Fruit fly (Drosophila melanogaster): Measurements from ENCODE around the gene CG7840.

CG7840 gene

dm6 chr2L:8276287-8276686 is 29.1 kb upstream of the CG7840 start (continued):
- TF ChIP-seq CG13296 (GFP tag; optimal IDR thresholded peaks at IDR 0.05), result no peak
- no peak for TF ChIP-seq D19B (GFP tag; optimal IDR thresholded peaks at IDR 0.05)
- no peak for TF ChIP-seq CG4617 (GFP tag; optimal IDR thresholded peaks at IDR 0.05; ENCODE audit: borderline replicate concordance)
- no peak for TF ChIP-seq Dref (GFP tag; IDR thresholded peaks at IDR 0.05)
- TF ChIP-seq dan (GFP tag; IDR thresholded peaks at IDR 0.05), result no peak
- TF ChIP-seq CG8388 (GFP tag; optimal IDR thresholded peaks at IDR 0.05), result no peak
- TF ChIP-seq tll (GFP tag; optimal IDR thresholded peaks at IDR 0.05), result peak in 1 of 2 experiments; percentile 98
- TF ChIP-seq kni (GFP tag; optimal IDR thresholded peaks at IDR 0.05), result peak; percentile 72
- no peak for TF ChIP-seq row (GFP tag; IDR thresholded peaks at IDR 0.05)
- no peak for TF ChIP-seq kay (GFP tag; optimal IDR thresholded peaks at IDR 0.05)
- no peak for TF ChIP-seq CG31388 (GFP tag; optimal IDR thresholded peaks at IDR 0.05)
- no peak for TF ChIP-seq CG10565 (GFP tag; optimal IDR thresholded peaks at IDR 0.05)
- no peak for TF ChIP-seq CG13775 (GFP tag; optimal IDR thresholded peaks at IDR 0.05)
- no peak for TF ChIP-seq bigmax (GFP tag; optimal IDR thresholded peaks at IDR 0.05)
- no peak for TF ChIP-seq CG10979 (tag; optimal IDR thresholded peaks at IDR 0.05)
- TF ChIP-seq CG3163 (GFP tag; optimal IDR thresholded peaks at IDR 0.05), result no peak
- TF ChIP-seq hkb (optimal IDR thresholded peaks at IDR 0.05), result no peak
- TF ChIP-seq hkb (GFP tag; IDR thresholded peaks at IDR 0.05), result no peak
- no peak for TF ChIP-seq Max (GFP tag; optimal IDR thresholded peaks at IDR 0.05)
- TF ChIP-seq CG9817 (tag; optimal IDR thresholded peaks at IDR 0.05), result no peak
- TF ChIP-seq CG6765 (GFP tag; optimal IDR thresholded peaks at IDR 0.05), result no peak
- TF ChIP-seq CG9609 (GFP tag; optimal IDR thresholded peaks at IDR 0.05), result no peak
- no peak for TF ChIP-seq sqz (GFP tag; optimal IDR thresholded peaks at IDR 0.05)
- no peak for TF ChIP-seq CG17802 (tag; optimal IDR thresholded peaks at IDR 0.05)
- peak; percentile 45 for TF ChIP-seq CG1233 (GFP tag; optimal IDR thresholded peaks at IDR 0.05)
- no peak for TF ChIP-seq ttk (GFP tag; IDR thresholded peaks at IDR 0.05)
- TF ChIP-seq chn (GFP tag; optimal IDR thresholded peaks at IDR 0.05), result no peak
- TF ChIP-seq CG8290 (GFP tag; optimal IDR thresholded peaks at IDR 0.05), result no peak
- TF ChIP-seq CG8290 (tag; optimal IDR thresholded peaks at IDR 0.05), result peak in 1 of 2 experiments; percentile 21
- peak; percentile 11 for TF ChIP-seq Nf-YB (GFP tag; optimal IDR thresholded peaks at IDR 0.05)
- TF ChIP-seq Opbp (GFP tag; IDR thresholded peaks at IDR 0.05; ENCODE audit: partially characterized antibody), result no peak
- TF ChIP-seq CG15479 (GFP tag; optimal IDR thresholded peaks at IDR 0.05), result peak; percentile 92
- TF ChIP-seq Hr78 (GFP tag; optimal IDR thresholded peaks at IDR 0.05), result no peak
- TF ChIP-seq slp2 (GFP tag; optimal IDR thresholded peaks at IDR 0.05), result no peak
- TF ChIP-seq CG16863 (GFP tag; optimal IDR thresholded peaks at IDR 0.05), result no peak
- no peak for TF ChIP-seq sob (GFP tag; IDR thresholded peaks at IDR 0.05)
- no peak for TF ChIP-seq CoRest (tag; optimal IDR thresholded peaks at IDR 0.05)
- TF ChIP-seq BtbVII (GFP tag; optimal IDR thresholded peaks at IDR 0.05), result no peak
- TF ChIP-seq CG4404 (GFP tag; IDR thresholded peaks at IDR 0.05), result no peak
- no peak for TF ChIP-seq Oli (tag; optimal IDR thresholded peaks at IDR 0.05)
- TF ChIP-seq yki (optimal IDR thresholded peaks at IDR 0.05), result no peak
- no peak for TF ChIP-seq pita (GFP tag; optimal IDR thresholded peaks at IDR 0.05)

dm6 chr2L:8276880-8277279 is 28.5 kb upstream of the CG7840 start:
- no peak for TF ChIP-seq Mad (GFP tag; optimal IDR thresholded peaks at IDR 0.05)
- TF ChIP-seq ara (GFP tag; IDR thresholded peaks at IDR 0.05), result no peak
- TF ChIP-seq dmrt99B (tag; optimal IDR thresholded peaks at IDR 0.05), result no peak
- no peak for TF ChIP-seq gcm2 (GFP tag; optimal IDR thresholded peaks at IDR 0.05)
- TF ChIP-seq Dek (tag; optimal IDR thresholded peaks at IDR 0.05), result no peak
- no peak for TF ChIP-seq H2.0 (GFP tag; IDR thresholded peaks at IDR 0.05)
- TF ChIP-seq NK7.1 (GFP tag; optimal IDR thresholded peaks at IDR 0.05), result no peak
- no peak for TF ChIP-seq CG32772 (GFP tag; IDR thresholded peaks at IDR 0.05)
- TF ChIP-seq psq (GFP tag; optimal IDR thresholded peaks at IDR 0.05), result no peak
- TF ChIP-seq NC2α (GFP tag; optimal IDR thresholded peaks at IDR 0.05), result no peak
- TF ChIP-seq Stat92E (GFP tag; optimal IDR thresholded peaks at IDR 0.05), result no peak
- TF ChIP-seq CG17912 (GFP tag; optimal IDR thresholded peaks at IDR 0.05), result no peak
- TF ChIP-seq chm (GFP tag; IDR thresholded peaks at IDR 0.05), result 0 out of 2 replicates have a peak, but pooled peaks have one; percentile 19

Measured in whole organism, embryonic.